Fruit fly (Drosophila melanogaster): Measurements from ENCODE around the gene cad.

The cad gene

dm6 chr2L:20770242-20770769 is at the start of gene cad:
Gene cad, plus strand, starts transcription at chr2L:20770731.
- TF ChIP-seq cic (GFP tag; optimal IDR thresholded peaks at IDR 0.05) (no peak), CG7101 (tag; optimal IDR thresholded peaks at IDR 0.05) (peak; percentile 33), ovo (GFP tag; optimal IDR thresholded peaks at IDR 0.05) (peak; percentile 29), Hr96 (GFP tag; optimal IDR thresholded peaks at IDR 0.05) (peak; percentile 37), CG7045 (GFP tag; optimal IDR thresholded peaks at IDR 0.05) (peak; percentile 5), tj (GFP tag; optimal IDR thresholded peaks at IDR 0.05) (peak; percentile 5), bab1 (GFP tag; optimal IDR thresholded peaks at IDR 0.05) (peak; percentile 5), pad (GFP tag; optimal IDR thresholded peaks at IDR 0.05) (peak; percentile 93), kay (GFP tag; ENCODE audit: borderline replicate concordance) (no peak), CG12768 (GFP tag; optimal IDR thresholded peaks at IDR 0.05) (peak; percentile 30), Mnt (GFP tag; optimal IDR thresholded peaks at IDR 0.05) (no peak)

dm6 chr2L:20721456-20721855 is 49.1 kb upstream of the cad start:
- TF ChIP-seq Crg-1 (GFP tag; optimal IDR thresholded peaks at IDR 0.05) = no peak
- TF ChIP-seq tj (GFP tag; optimal IDR thresholded peaks at IDR 0.05) = no peak
- no peak for TF ChIP-seq Hr96 (GFP tag; optimal IDR thresholded peaks at IDR 0.05)
- no peak for TF ChIP-seq CG14711 (tag; optimal IDR thresholded peaks at IDR 0.05)
- no peak for TF ChIP-seq CG7045 (GFP tag; optimal IDR thresholded peaks at IDR 0.05)
- no peak for TF ChIP-seq CG12768 (GFP tag; optimal IDR thresholded peaks at IDR 0.05)
- TF ChIP-seq CG33017 (tag; optimal IDR thresholded peaks at IDR 0.05) = no peak
- TF ChIP-seq ovo (GFP tag; optimal IDR thresholded peaks at IDR 0.05) = no peak
- no peak for TF ChIP-seq CG7101 (tag; optimal IDR thresholded peaks at IDR 0.05)
- no peak for TF ChIP-seq pad (GFP tag; optimal IDR thresholded peaks at IDR 0.05)
- TF ChIP-seq bab1 (GFP tag; optimal IDR thresholded peaks at IDR 0.05) = no peak
- TF ChIP-seq CG5204 (GFP tag; optimal IDR thresholded peaks at IDR 0.05) = no peak
- TF ChIP-seq CG11617 (GFP tag; optimal IDR thresholded peaks at IDR 0.05) = no peak
- TF ChIP-seq toe (GFP tag; optimal IDR thresholded peaks at IDR 0.05) = no peak
- TF ChIP-seq Mnt (GFP tag; optimal IDR thresholded peaks at IDR 0.05) = no peak
- no peak for TF ChIP-seq CG1620 (GFP tag; optimal IDR thresholded peaks at IDR 0.05)
- no peak for TF ChIP-seq Clk (GFP tag; optimal IDR thresholded peaks at IDR 0.05)
- no peak for TF ChIP-seq cnc (optimal IDR thresholded peaks at IDR 0.05)

- TF ChIP-seq ovo (GFP tag; optimal IDR thresholded peaks at IDR 0.05) = no peak
- no peak for TF ChIP-seq Mnt (GFP tag; optimal IDR thresholded peaks at IDR 0.05)
- no peak for TF ChIP-seq CG1620 (GFP tag; optimal IDR thresholded peaks at IDR 0.05)
Measured at dm6 chr2L:20724024-20724423, 46.5 kb upstream of the cad start.

- TF ChIP-seq CG12768 (GFP tag; optimal IDR thresholded peaks at IDR 0.05) (no peak), CG5204 (GFP tag; optimal IDR thresholded peaks at IDR 0.05) (no peak), cnc (optimal IDR thresholded peaks at IDR 0.05) (no peak), CG1620 (GFP tag; optimal IDR thresholded peaks at IDR 0.05) (no peak), ovo (GFP tag; optimal IDR thresholded peaks at IDR 0.05) (no peak), Clk (GFP tag; optimal IDR thresholded peaks at IDR 0.05) (no peak)
Measured at dm6 chr2L:20726451-20726850, 44.1 kb upstream of the cad start, which contains the start of gene CG9316. Gene CG9316, minus strand, starts transcription at chr2L:20726551.

- TF ChIP-seq Mnt (GFP tag; optimal IDR thresholded peaks at IDR 0.05) (no peak), CG11617 (GFP tag; optimal IDR thresholded peaks at IDR 0.05) (no peak), CG14711 (tag; optimal IDR thresholded peaks at IDR 0.05) (no peak), Clk (GFP tag; optimal IDR thresholded peaks at IDR 0.05) (no peak), CG12768 (GFP tag; optimal IDR thresholded peaks at IDR 0.05) (no peak), Hr96 (GFP tag; optimal IDR thresholded peaks at IDR 0.05) (no peak), pad (GFP tag; optimal IDR thresholded peaks at IDR 0.05) (no peak), CG1620 (GFP tag; optimal IDR thresholded peaks at IDR 0.05) (no peak), CG33017 (tag; optimal IDR thresholded peaks at IDR 0.05) (no peak), Crg-1 (GFP tag; optimal IDR thresholded peaks at IDR 0.05) (no peak), cnc (optimal IDR thresholded peaks at IDR 0.05) (no peak)
Measured at dm6 chr2L:20730182-20730581, 40.3 kb upstream of the cad start, which contains the start of gene CarT. Gene CarT, minus strand, starts transcription at chr2L:20730282.

- TF ChIP-seq tj (GFP tag; optimal IDR thresholded peaks at IDR 0.05) (no peak), CG5204 (GFP tag; optimal IDR thresholded peaks at IDR 0.05) (no peak), cnc (optimal IDR thresholded peaks at IDR 0.05) (no peak), ovo (GFP tag; optimal IDR thresholded peaks at IDR 0.05) (no peak), bab1 (GFP tag; optimal IDR thresholded peaks at IDR 0.05) (no peak), kay (GFP tag; ENCODE audit: borderline replicate concordance) (no peak), toe (GFP tag; optimal IDR thresholded peaks at IDR 0.05) (no peak), CG7045 (GFP tag; optimal IDR thresholded peaks at IDR 0.05) (no peak), Mnt (GFP tag; optimal IDR thresholded peaks at IDR 0.05) (no peak), Crg-1 (GFP tag; optimal IDR thresholded peaks at IDR 0.05) (no peak), CG33017 (tag; optimal IDR thresholded peaks at IDR 0.05) (no peak), CG1620 (GFP tag; optimal IDR thresholded peaks at IDR 0.05) (no peak), Hr96 (GFP tag; optimal IDR thresholded peaks at IDR 0.05) (no peak), Clk (GFP tag; optimal IDR thresholded peaks at IDR 0.05) (no peak)
Measured at dm6 chr2L:20733025-20733424, 37.5 kb upstream of the cad start.

- TF ChIP-seq CG7045 (GFP tag; optimal IDR thresholded peaks at IDR 0.05) (peak; percentile 37), ovo (GFP tag; optimal IDR thresholded peaks at IDR 0.05) (no peak), CG5204 (GFP tag; optimal IDR thresholded peaks at IDR 0.05) (peak; percentile 51), cnc (optimal IDR thresholded peaks at IDR 0.05) (no peak), CG7101 (tag; optimal IDR thresholded peaks at IDR 0.05) (peak; percentile 34), Mnt (GFP tag; optimal IDR thresholded peaks at IDR 0.05) (peak; percentile 35), bab1 (GFP tag; optimal IDR thresholded peaks at IDR 0.05) (no peak), cic (GFP tag; optimal IDR thresholded peaks at IDR 0.05) (no peak), CG33017 (tag; optimal IDR thresholded peaks at IDR 0.05) (no peak), Clk (GFP tag; optimal IDR thresholded peaks at IDR 0.05) (no peak), Crg-1 (GFP tag; optimal IDR thresholded peaks at IDR 0.05) (no peak), Hr96 (GFP tag; optimal IDR thresholded peaks at IDR 0.05) (no peak), kay (GFP tag; ENCODE audit: borderline replicate concordance) (no peak), CG1620 (GFP tag; optimal IDR thresholded peaks at IDR 0.05) (peak; percentile 45), CG14711 (tag; optimal IDR thresholded peaks at IDR 0.05) (peak; percentile 6), pad (GFP tag; optimal IDR thresholded peaks at IDR 0.05) (peak; percentile 13), toe (GFP tag; optimal IDR thresholded peaks at IDR 0.05) (peak; percentile 55), CG11617 (GFP tag; optimal IDR thresholded peaks at IDR 0.05) (peak; percentile 6), CG12768 (GFP tag; optimal IDR thresholded peaks at IDR 0.05) (peak; percentile 34), tj (GFP tag; optimal IDR thresholded peaks at IDR 0.05) (peak; percentile 96)
Measured at dm6 chr2L:20734066-20734686, 36.4 kb upstream of the cad start, which contains the start of gene TM9SF2. Gene TM9SF2, minus strand, starts transcription at chr2L:20734309.
